Worm (Caenorhabditis elegans) whole organism, late embryonic: ENCODE measurements around the gene Y76B12C.3.
A peak's percentile ranks its signal among the peaks of the same experiment; 100 is the strongest.

Experiments
- C08G9.2 ChIP-seq: sonication (generic microtip); optimal IDR thresholded peaks from 2 replicates; lab custom pipeline; 2016; ENCODE audit warnings: mild to moderate bottlenecking, missing genetic modification characterization, moderate library complexity, missing compliant biosample characterization
- C38D4.7 ChIP-seq: fragments of 200-800 bp; sonication (Bioruptor generic); optimal IDR thresholded peaks from 2 replicates; lab custom pipeline; 2018; ENCODE audit warnings: mild to moderate bottlenecking, missing genetic modification characterization, moderate library complexity, missing compliant biosample characterization
- F13H6.1 ChIP-seq: sonication (generic microtip); optimal IDR thresholded peaks from 2 replicates; lab custom pipeline; 2016; ENCODE audit warnings: missing genetic modification characterization, missing compliant biosample characterization
- K02D7.2 ChIP-seq: sonication (generic microtip); optimal IDR thresholded peaks from 2 replicates; lab custom pipeline; 2017; ENCODE audit warnings: mild to moderate bottlenecking, missing genetic modification characterization, missing compliant biosample characterization
- K09A11.1 ChIP-seq: sonication (generic microtip); optimal IDR thresholded peaks from 2 replicates; lab custom pipeline; 2017; ENCODE audit warnings: antibody characterized with exemption, mild to moderate bottlenecking, missing genetic modification characterization, missing compliant biosample characterization; ENCODE audit not compliant: insufficient read depth
- ceh-19 ChIP-seq: fragments of 200-800 bp; sonication (Bioruptor generic); optimal IDR thresholded peaks from 2 replicates; lab custom pipeline; 2018; ENCODE audit warnings: mild to moderate bottlenecking, missing genetic modification characterization, missing compliant biosample characterization
- ceh-2 ChIP-seq: sonication (generic microtip); optimal IDR thresholded peaks from 2 replicates; lab custom pipeline; 2016; ENCODE audit warnings: missing genotype, missing genetic modification characterization, missing compliant biosample characterization
- ceh-31 ChIP-seq: sonication (generic microtip); optimal IDR thresholded peaks from 2 replicates; lab custom pipeline; 2016; ENCODE audit warnings: missing genetic modification characterization, missing compliant biosample characterization
- ceh-45 ChIP-seq: fragments of 200-800 bp; sonication (Bioruptor generic); IDR thresholded peaks from 2 replicates; pipeline ENCODE4 v1.3.6; 2022; ENCODE audit warnings: missing genetic modification reagents, missing genetic modification characterization, missing compliant biosample characterization
- ceh-48 ChIP-seq: sonication (generic microtip); optimal IDR thresholded peaks from 2 replicates; lab custom pipeline; 2016; ENCODE audit warnings: missing genetic modification characterization, inconsistent platforms, missing compliant biosample characterization
- che-1 ChIP-seq: sonication (generic microtip); optimal IDR thresholded peaks from 2 replicates; lab custom pipeline; 2016; ENCODE audit warnings: mild to moderate bottlenecking, missing genetic modification characterization, missing compliant biosample characterization
- dmd-4 ChIP-seq: sonication (generic microtip); optimal IDR thresholded peaks from 2 replicates; lab custom pipeline; 2016; ENCODE audit warnings: borderline replicate concordance, missing genetic modification characterization, missing compliant biosample characterization
- dve-1 ChIP-seq: sonication (generic microtip); optimal IDR thresholded peaks from 2 replicates; lab custom pipeline; 2017; ENCODE audit warnings: antibody characterized with exemption, mild to moderate bottlenecking, missing genetic modification characterization, missing compliant biosample characterization
- elt-2 ChIP-seq: sonication (generic microtip); optimal IDR thresholded peaks from 2 replicates; lab custom pipeline; 2016; ENCODE audit warnings: missing genetic modification reagents, missing genetic modification characterization, missing compliant biosample characterization
- elt-4 ChIP-seq: sonication (generic microtip); optimal IDR thresholded peaks from 2 replicates; lab custom pipeline; 2016; ENCODE audit warnings: missing genetic modification characterization, missing compliant biosample characterization
- ets-4 ChIP-seq: sonication (generic microtip); optimal IDR thresholded peaks from 2 replicates; lab custom pipeline; 2016; ENCODE audit warnings: missing genetic modification characterization, missing compliant biosample characterization
- fkh-10 ChIP-seq: fragments of 150-350 bp; optimal IDR thresholded peaks from 2 replicates; lab custom pipeline; 2014; ENCODE audit warnings: missing biosample characterization, missing genetic modification reagents, missing genetic modification characterization
- gmeb-2 ChIP-seq: sonication (generic microtip); optimal IDR thresholded peaks from 2 replicates; lab custom pipeline; 2016; ENCODE audit warnings: missing genetic modification characterization, inconsistent platforms, missing compliant biosample characterization
- hlh-13 ChIP-seq: fragments of 200-800 bp; sonication (Bioruptor generic); optimal IDR thresholded peaks from 2 replicates; lab custom pipeline; 2018; ENCODE audit warnings: mild to moderate bottlenecking, missing genetic modification characterization, missing compliant biosample characterization
- hlh-6 ChIP-seq: sonication (generic microtip); optimal IDR thresholded peaks from 2 replicates; lab custom pipeline; 2016; ENCODE audit warnings: missing genotype, missing genetic modification characterization, missing compliant biosample characterization
- lim-6 ChIP-seq: sonication (generic microtip); optimal IDR thresholded peaks from 2 replicates; lab custom pipeline; 2016; ENCODE audit warnings: missing genetic modification characterization, missing compliant biosample characterization
- madf-2 ChIP-seq: sonication (generic microtip); optimal IDR thresholded peaks from 2 replicates; lab custom pipeline; 2017; ENCODE audit warnings: missing genetic modification characterization, missing compliant biosample characterization
- mec-3 ChIP-seq: sonication (generic microtip); optimal IDR thresholded peaks from 2 replicates; lab custom pipeline; 2016; ENCODE audit warnings: borderline replicate concordance, missing genetic modification characterization, missing compliant biosample characterization
- npax-4 ChIP-seq: sonication (generic microtip); optimal IDR thresholded peaks from 2 replicates; lab custom pipeline; 2016; ENCODE audit warnings: missing genetic modification characterization, missing compliant biosample characterization
- pag-3 ChIP-seq: sonication (generic microtip); optimal IDR thresholded peaks from 2 replicates; lab custom pipeline; 2016; ENCODE audit warnings: missing compliant biosample characterization, missing genetic modification characterization, borderline replicate concordance
- pat-9 ChIP-seq: fragments of 200-800 bp; sonication (Bioruptor generic); optimal IDR thresholded peaks from 2 replicates; lab custom pipeline; 2018; ENCODE audit warnings: mild to moderate bottlenecking, missing genetic modification characterization, moderate library complexity, missing compliant biosample characterization
- pha-2 ChIP-seq: sonication (generic microtip); optimal IDR thresholded peaks from 2 replicates; lab custom pipeline; 2017; ENCODE audit warnings: mild to moderate bottlenecking, missing genetic modification characterization, missing compliant biosample characterization
- pha-4 ChIP-seq: fragments of 150-350 bp; optimal IDR thresholded peaks from 2 replicates; lab custom pipeline; 2018; ENCODE audit warnings: missing biosample characterization, missing genetic modification reagents, missing genetic modification characterization
- pqm-1 ChIP-seq: sonication (generic microtip); optimal IDR thresholded peaks from 2 replicates; lab custom pipeline; 2016; ENCODE audit warnings: missing genetic modification characterization, missing compliant biosample characterization
- rnt-1 ChIP-seq: sonication (generic microtip); optimal IDR thresholded peaks from 2 replicates; lab custom pipeline; 2016; ENCODE audit warnings: missing genetic modification characterization, missing compliant biosample characterization
- sdc-2 ChIP-seq: sonication (generic microtip); optimal IDR thresholded peaks from 2 replicates; lab custom pipeline; 2016; ENCODE audit warnings: missing genotype, missing genetic modification characterization, missing compliant biosample characterization
- sox-4 ChIP-seq: sonication (generic microtip); optimal IDR thresholded peaks from 2 replicates; lab custom pipeline; 2017; ENCODE audit warnings: mild to moderate bottlenecking, missing genetic modification characterization, inconsistent platforms, missing compliant biosample characterization
- tbx-7 ChIP-seq: sonication (generic microtip); optimal IDR thresholded peaks from 2 replicates; lab custom pipeline; 2016; ENCODE audit warnings: missing genotype, missing genetic modification characterization, missing compliant biosample characterization
- ttx-3 ChIP-seq: sonication (generic microtip); optimal IDR thresholded peaks from 2 replicates; lab custom pipeline; 2016; ENCODE audit warnings: missing genetic modification reagents, missing genetic modification characterization, missing compliant biosample characterization
- unc-42 ChIP-seq: sonication (generic microtip); optimal IDR thresholded peaks from 2 replicates; lab custom pipeline; 2016; ENCODE audit warnings: missing genotype, missing genetic modification characterization, missing compliant biosample characterization
- unc-86 ChIP-seq: sonication (generic microtip); optimal IDR thresholded peaks from 2 replicates; lab custom pipeline; 2016; ENCODE audit warnings: missing genetic modification characterization, missing compliant biosample characterization

Gene Y76B12C.3

ce11 chrIV:1947891-1948290 lies 25.6 kb upstream of the Y76B12C.3 start, which contains the start of gene tsen-54:
TSS of gene tsen-54 (plus strand) at chrIV:1948191.
- TF ChIP-seq lim-6 (no peak), pha-4 (tag; lab: Kevin White, UChicago) (no peak), ceh-2 (tag; lab: Kevin White, UChicago) (no peak), C38D4.7 (GFP tag; lab: Kevin White, UChicago) (no peak), C08G9.2 (tag; lab: Kevin White, UChicago) (no peak), pqm-1 (tag; lab: Kevin White, UChicago) (no peak), elt-4 (tag; lab: Kevin White, UChicago) (no peak), dmd-4 (tag; lab: Kevin White, UChicago) (no peak), npax-4 (tag; lab: Kevin White, UChicago) (no peak), K02D7.2 (tag; lab: Kevin White, UChicago) (no peak)

- peak; percentile 9 for TF ChIP-seq dve-1 (tag; lab: Kevin White, UChicago)
- TF ChIP-seq, all 69 proteins: peak for 1; not testable (repeated sequence) for 68
Observed at ce11 chrIV:1949870-1950269, 23.6 kb upstream of the Y76B12C.3 start.

- no peak for TF ChIP-seq K09A11.1 (tag; lab: Kevin White, UChicago)
Observed at ce11 chrIV:1952312-1952711, 21.2 kb upstream of the Y76B12C.3 start.

ce11 chrIV:1953132-1953629 lies 20.3 kb upstream of the Y76B12C.3 start, which contains the start of gene F52C12.2:
TSS of gene F52C12.2 (plus strand) at chrIV:1953579.
- TF ChIP-seq madf-2 (tag; lab: Kevin White, UChicago) (no peak), hlh-13 (GFP tag; lab: Kevin White, UChicago) (no peak), sdc-2 (tag; lab: Kevin White, UChicago) (no peak), elt-2 (peak; percentile 45), unc-86 (tag; lab: Kevin White, UChicago) (peak; percentile 19), ceh-31 (tag; lab: Kevin White, UChicago) (no peak), ceh-45 (GFP tag; lab: Robert Waterston, UW) (no peak), ceh-48 (tag; lab: Kevin White, UChicago) (peak; percentile 5), npax-4 (tag; lab: Kevin White, UChicago) (no peak), pha-2 (no peak), fkh-10 (GFP tag; lab: Kevin White, UChicago) (no peak), hlh-6 (tag; lab: Kevin White, UChicago) (no peak), sox-4 (no peak), rnt-1 (tag; lab: Kevin White, UChicago) (no peak), unc-42 (tag; lab: Kevin White, UChicago) (peak; percentile 63)

- TF ChIP-seq C08G9.2 (tag; lab: Kevin White, UChicago) (no peak), ceh-19 (GFP tag; lab: Kevin White, UChicago) (no peak), ets-4 (no peak), ceh-31 (tag; lab: Kevin White, UChicago) (no peak), pqm-1 (tag; lab: Kevin White, UChicago) (no peak), unc-42 (tag; lab: Kevin White, UChicago) (no peak), pat-9 (no peak)
Observed at ce11 chrIV:1956411-1956810, 17.1 kb upstream of the Y76B12C.3 start, which contains the start of gene F52C12.6. TSS of gene F52C12.6 (plus strand) at chrIV:1956711.

- TF ChIP-seq gmeb-2 (tag; lab: Kevin White, UChicago) (no peak), ceh-2 (tag; lab: Kevin White, UChicago) (no peak), npax-4 (tag; lab: Kevin White, UChicago) (no peak), che-1 (no peak), mec-3 (tag; lab: Kevin White, UChicago) (no peak), tbx-7 (tag; lab: Kevin White, UChicago) (no peak), pag-3 (tag; lab: Kevin White, UChicago) (no peak), ttx-3 (no peak), F13H6.1 (tag; lab: Kevin White, UChicago) (no peak), unc-42 (tag; lab: Kevin White, UChicago) (no peak), sdc-2 (tag; lab: Kevin White, UChicago) (no peak), ets-4 (no peak)
Observed at ce11 chrIV:1959554-1959953, 14.0 kb upstream of the Y76B12C.3 start, which contains the start of gene tdpo-1. TSS of gene tdpo-1 (plus strand) at chrIV:1959854.
